Worm (Caenorhabditis elegans) whole organism, late embryonic: ENCODE measurements around the gene sup-36.
A peak's percentile ranks its signal among the peaks of the same experiment; 100 is the strongest.

ENCODE experiments used
- C08G9.2 ChIP-seq: sonication (generic microtip); optimal IDR thresholded peaks from 2 replicates; lab custom pipeline; 2016; ENCODE audit warnings: mild to moderate bottlenecking, missing genetic modification characterization, moderate library complexity, missing compliant biosample characterization
- F13H6.1 ChIP-seq: sonication (generic microtip); optimal IDR thresholded peaks from 2 replicates; lab custom pipeline; 2016; ENCODE audit warnings: missing genetic modification characterization, missing compliant biosample characterization
- K02D7.2 ChIP-seq: sonication (generic microtip); optimal IDR thresholded peaks from 2 replicates; lab custom pipeline; 2017; ENCODE audit warnings: mild to moderate bottlenecking, missing genetic modification characterization, missing compliant biosample characterization
- K09A11.1 ChIP-seq: sonication (generic microtip); optimal IDR thresholded peaks from 2 replicates; lab custom pipeline; 2017; ENCODE audit warnings: antibody characterized with exemption, mild to moderate bottlenecking, missing genetic modification characterization, missing compliant biosample characterization; ENCODE audit not compliant: insufficient read depth
- T23F11.4 ChIP-seq: fragments of 200-800 bp; sonication (Bioruptor generic); optimal IDR thresholded peaks from 2 replicates; lab custom pipeline; 2018; ENCODE audit warnings: mild to moderate bottlenecking, missing genetic modification characterization, missing compliant biosample characterization
- Y22D7AL.16 ChIP-seq: sonication (generic microtip); optimal IDR thresholded peaks from 2 replicates; lab custom pipeline; 2016; ENCODE audit warnings: missing genetic modification characterization, missing compliant biosample characterization
- ama-1 ChIP-seq: fragments of 150-350 bp; optimal IDR thresholded peaks from 2 replicates; lab custom pipeline; 2014
- ceh-18 ChIP-seq: sonication (generic microtip); optimal IDR thresholded peaks from 2 replicates; lab custom pipeline; 2016; ENCODE audit warnings: missing genetic modification characterization, missing compliant biosample characterization
- ceh-19 ChIP-seq: fragments of 200-800 bp; sonication (Bioruptor generic); optimal IDR thresholded peaks from 2 replicates; lab custom pipeline; 2018; ENCODE audit warnings: mild to moderate bottlenecking, missing genetic modification characterization, missing compliant biosample characterization
- ceh-22 ChIP-seq: sonication (generic microtip); optimal IDR thresholded peaks from 2 replicates; lab custom pipeline; 2017; ENCODE audit warnings: missing biosample characterization, missing genetic modification characterization
- ceh-30 ChIP-seq: fragments of 150-350 bp; optimal IDR thresholded peaks from 2 replicates; lab custom pipeline; 2014; ENCODE audit warnings: missing biosample characterization, missing genetic modification characterization
- ceh-31 ChIP-seq: sonication (generic microtip); optimal IDR thresholded peaks from 2 replicates; lab custom pipeline; 2016; ENCODE audit warnings: missing genetic modification characterization, missing compliant biosample characterization
- ceh-34 ChIP-seq: sonication (generic microtip); optimal IDR thresholded peaks from 2 replicates; lab custom pipeline; 2016; ENCODE audit warnings: mild to moderate bottlenecking, missing genetic modification characterization, missing compliant biosample characterization
- ceh-45 ChIP-seq: fragments of 200-800 bp; sonication (Bioruptor generic); IDR thresholded peaks from 2 replicates; pipeline ENCODE4 v1.3.6; 2022; ENCODE audit warnings: missing genetic modification reagents, missing genetic modification characterization, missing compliant biosample characterization
- ceh-48 ChIP-seq: sonication (generic microtip); optimal IDR thresholded peaks from 2 replicates; lab custom pipeline; 2016; ENCODE audit warnings: missing genetic modification characterization, inconsistent platforms, missing compliant biosample characterization
- ceh-9 ChIP-seq: sonication (generic microtip); optimal IDR thresholded peaks from 2 replicates; lab custom pipeline; 2016; ENCODE audit warnings: mild to moderate bottlenecking, missing genetic modification characterization, inconsistent platforms, missing compliant biosample characterization
- dve-1 ChIP-seq: sonication (generic microtip); optimal IDR thresholded peaks from 2 replicates; lab custom pipeline; 2017; ENCODE audit warnings: antibody characterized with exemption, mild to moderate bottlenecking, missing genetic modification characterization, missing compliant biosample characterization
- elt-2 ChIP-seq: sonication (generic microtip); optimal IDR thresholded peaks from 2 replicates; lab custom pipeline; 2016; ENCODE audit warnings: missing genetic modification reagents, missing genetic modification characterization, missing compliant biosample characterization
- ets-4 ChIP-seq: sonication (generic microtip); optimal IDR thresholded peaks from 2 replicates; lab custom pipeline; 2016; ENCODE audit warnings: missing genetic modification characterization, missing compliant biosample characterization
- fkh-10 ChIP-seq: fragments of 150-350 bp; optimal IDR thresholded peaks from 2 replicates; lab custom pipeline; 2014; ENCODE audit warnings: missing biosample characterization, missing genetic modification reagents, missing genetic modification characterization
- gmeb-2 ChIP-seq: sonication (generic microtip); optimal IDR thresholded peaks from 2 replicates; lab custom pipeline; 2016; ENCODE audit warnings: missing genetic modification characterization, inconsistent platforms, missing compliant biosample characterization
- hlh-13 ChIP-seq: fragments of 200-800 bp; sonication (Bioruptor generic); optimal IDR thresholded peaks from 2 replicates; lab custom pipeline; 2018; ENCODE audit warnings: mild to moderate bottlenecking, missing genetic modification characterization, missing compliant biosample characterization
- hlh-30 ChIP-seq: sonication (generic microtip); optimal IDR thresholded peaks from 2 replicates; lab custom pipeline; 2017; ENCODE audit warnings: antibody characterized with exemption, missing genetic modification characterization, missing compliant biosample characterization; ENCODE audit not compliant: insufficient read depth
- lim-6 ChIP-seq: sonication (generic microtip); optimal IDR thresholded peaks from 2 replicates; lab custom pipeline; 2016; ENCODE audit warnings: missing genetic modification characterization, missing compliant biosample characterization
- madf-2 ChIP-seq: sonication (generic microtip); optimal IDR thresholded peaks from 2 replicates; lab custom pipeline; 2017; ENCODE audit warnings: missing genetic modification characterization, missing compliant biosample characterization
- nfya-1 ChIP-seq: sonication (generic microtip); optimal IDR thresholded peaks from 2 replicates; lab custom pipeline; 2017; ENCODE audit warnings: missing genetic modification characterization, mild to moderate bottlenecking, missing compliant biosample characterization, antibody characterized with exemption, moderate library complexity
- nhr-232 ChIP-seq: sonication (generic microtip); optimal IDR thresholded peaks from 2 replicates; lab custom pipeline; 2016; ENCODE audit warnings: missing genetic modification characterization, missing compliant biosample characterization
- npax-4 ChIP-seq: sonication (generic microtip); optimal IDR thresholded peaks from 2 replicates; lab custom pipeline; 2016; ENCODE audit warnings: missing genetic modification characterization, missing compliant biosample characterization
- pha-2 ChIP-seq: sonication (generic microtip); optimal IDR thresholded peaks from 2 replicates; lab custom pipeline; 2017; ENCODE audit warnings: mild to moderate bottlenecking, missing genetic modification characterization, missing compliant biosample characterization
- pha-4 ChIP-seq: fragments of 150-350 bp; optimal IDR thresholded peaks from 2 replicates; lab custom pipeline; 2018; ENCODE audit warnings: missing biosample characterization, missing genetic modification reagents, missing genetic modification characterization
- pqm-1 ChIP-seq: sonication (generic microtip); optimal IDR thresholded peaks from 2 replicates; lab custom pipeline; 2016; ENCODE audit warnings: missing genetic modification characterization, missing compliant biosample characterization
- pros-1 ChIP-seq: fragments of 150-350 bp; optimal IDR thresholded peaks from 2 replicates; lab custom pipeline; 2014; ENCODE audit warnings: missing biosample characterization, missing genetic modification reagents, missing genetic modification characterization
- rnt-1 ChIP-seq: sonication (generic microtip); optimal IDR thresholded peaks from 2 replicates; lab custom pipeline; 2016; ENCODE audit warnings: missing genetic modification characterization, missing compliant biosample characterization
- sox-2 ChIP-seq: fragments of 200-800 bp; sonication (Bioruptor generic); IDR thresholded peaks from 2 replicates; pipeline ENCODE4 v1.3.6; 2022; ENCODE audit warnings: missing genetic modification reagents, missing genetic modification characterization, missing compliant biosample characterization
- sox-4 ChIP-seq: sonication (generic microtip); optimal IDR thresholded peaks from 2 replicates; lab custom pipeline; 2017; ENCODE audit warnings: mild to moderate bottlenecking, missing genetic modification characterization, inconsistent platforms, missing compliant biosample characterization
- tbx-2 ChIP-seq: sonication (generic microtip); optimal IDR thresholded peaks from 2 replicates; lab custom pipeline; 2016; ENCODE audit warnings: missing genetic modification characterization, missing compliant biosample characterization
- ttx-3 ChIP-seq: sonication (generic microtip); optimal IDR thresholded peaks from 2 replicates; lab custom pipeline; 2016; ENCODE audit warnings: missing genetic modification reagents, missing genetic modification characterization, missing compliant biosample characterization
- unc-42 ChIP-seq: sonication (generic microtip); optimal IDR thresholded peaks from 2 replicates; lab custom pipeline; 2016; ENCODE audit warnings: missing genotype, missing genetic modification characterization, missing compliant biosample characterization
- zip-5 ChIP-seq: sonication (generic microtip); optimal IDR thresholded peaks from 2 replicates; lab custom pipeline; 2016; ENCODE audit warnings: missing genetic modification characterization, missing compliant biosample characterization

sup-36 gene

DNA sequence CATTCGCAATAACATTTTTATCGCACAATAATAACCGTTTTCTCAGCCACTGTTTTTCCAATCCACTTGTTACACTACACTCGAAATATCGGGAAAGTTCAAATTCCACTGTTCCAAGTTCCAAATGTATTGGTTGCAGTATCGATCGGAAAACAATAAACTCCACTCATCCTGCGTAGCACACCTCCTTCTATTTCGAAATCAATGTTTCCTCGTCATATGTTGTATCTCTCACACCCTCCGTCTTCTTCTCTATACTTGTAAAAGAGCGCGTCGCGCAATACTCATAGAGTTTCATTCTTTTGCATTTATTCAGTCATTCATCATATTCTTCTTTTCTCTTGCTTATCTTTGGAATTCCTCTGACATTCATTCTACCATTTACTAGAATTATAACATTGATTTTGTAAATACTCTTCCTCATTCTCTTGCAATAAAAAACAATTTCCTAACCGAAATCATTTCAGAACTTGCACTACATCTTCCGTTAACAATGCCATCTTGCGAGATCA, at the start of gene sup-36:
Gene sup-36, plus strand, starts transcription at position 462 of the 512 bp plus-strand sequence.
- TF ChIP-seq ceh-30 (no peak), Y22D7AL.16 (no peak), ceh-48 (peak; percentile 40), rnt-1 (no peak), hlh-30 (tag; lab: Kevin White, UChicago) (peak; percentile 5), pha-2 (tag; lab: Kevin White, UChicago) (no peak), ttx-3 (tag; lab: Kevin White, UChicago) (no peak), fkh-10 (GFP tag; lab: Kevin White, UChicago) (no peak), F13H6.1 (tag; lab: Kevin White, UChicago) (no peak), T23F11.4 (GFP tag; lab: Kevin White, UChicago) (no peak)

DNA sequence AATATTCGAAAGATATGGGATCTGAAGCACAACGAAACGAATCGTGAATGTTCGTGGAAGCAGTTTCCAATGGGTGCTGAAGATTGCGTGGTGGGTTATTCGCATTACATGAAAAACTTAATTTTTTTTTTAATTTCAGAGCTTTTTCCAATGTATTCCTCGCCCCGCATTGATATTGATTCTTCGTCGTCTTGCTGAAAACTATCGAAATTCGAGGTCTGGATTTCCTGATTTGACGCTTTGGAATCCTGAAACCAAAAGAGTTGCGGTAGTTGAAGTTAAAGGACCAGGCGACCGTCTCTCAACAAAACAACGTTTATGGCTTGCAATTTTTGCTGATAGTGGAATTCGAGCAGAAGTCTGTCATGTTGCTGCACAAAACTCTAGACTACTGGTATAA, 49.4 kb upstream of the sup-36 start:
- TF ChIP-seq elt-2 (tag; lab: Kevin White, UChicago) (no peak), ceh-30 (no peak)

DNA sequence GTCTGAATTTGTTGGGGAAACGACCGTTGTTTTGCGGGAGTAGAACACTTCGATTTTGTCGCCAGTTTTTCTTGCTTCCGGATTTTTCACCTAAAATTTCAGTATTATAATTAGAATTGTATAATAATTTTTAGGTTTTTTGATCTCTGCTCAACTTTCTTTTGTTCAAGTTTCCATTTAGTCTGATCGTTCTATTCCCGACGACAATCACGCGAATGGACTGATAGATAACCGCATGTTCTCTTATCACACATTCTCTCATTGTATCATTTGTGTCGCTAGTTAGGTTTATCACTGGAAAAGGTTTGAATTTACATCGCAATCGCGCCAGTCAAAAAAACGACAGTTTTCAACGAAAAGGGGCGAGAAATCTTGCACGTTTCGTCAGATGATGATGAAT, 46.6 kb upstream of the sup-36 start:
- TF ChIP-seq nfya-1 (no peak), pha-4 (tag; lab: Kevin White, UChicago) (no peak), elt-2 (tag; lab: Kevin White, UChicago) (peak; percentile 86)

DNA sequence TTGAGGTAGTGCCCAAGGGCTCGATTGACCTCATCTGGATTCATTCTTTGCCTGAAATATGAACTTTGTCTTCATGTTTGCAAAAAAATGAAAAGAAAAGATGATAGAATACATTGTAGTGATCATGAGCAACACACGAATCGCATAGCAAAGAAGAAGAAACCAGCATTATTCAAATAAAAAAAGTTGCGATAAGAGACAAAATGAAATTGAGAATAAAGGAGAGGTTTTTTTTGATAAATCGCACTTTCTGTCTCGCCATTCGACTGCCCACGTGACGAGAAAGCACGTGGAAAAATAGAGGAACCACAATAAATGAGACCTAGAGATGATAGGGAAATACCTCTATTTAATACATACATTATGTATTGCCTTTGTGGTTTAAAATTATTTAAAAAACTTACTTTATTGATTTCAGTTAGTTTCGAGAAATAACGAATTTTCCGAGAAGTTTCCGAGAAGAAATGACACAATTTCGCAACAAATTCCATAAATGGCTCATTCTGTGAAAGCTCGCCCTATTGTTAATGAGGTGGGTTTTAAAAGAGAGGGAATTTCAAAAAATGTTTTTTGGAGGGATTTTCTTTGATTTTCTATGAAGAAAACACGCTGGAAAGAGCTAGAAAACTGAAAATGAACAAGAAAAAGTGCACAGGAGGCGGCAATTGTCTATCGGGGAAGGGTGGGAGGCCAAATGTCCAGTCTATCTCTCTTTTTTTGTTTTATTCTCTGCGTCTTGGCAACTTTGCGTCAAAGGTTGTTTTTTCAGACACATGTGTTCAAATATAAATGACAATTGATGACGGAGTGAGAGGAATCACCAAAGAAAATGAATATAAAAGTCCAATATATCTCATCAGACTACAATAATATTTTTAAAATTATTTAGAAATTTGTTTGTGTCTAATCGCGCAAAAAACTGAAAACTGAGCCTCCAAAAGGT, 45.8 kb upstream of the sup-36 start, which contains the start of gene paqr-1:
Gene paqr-1, minus strand, starts transcription at position 51 of the 943 bp plus-strand sequence.
- TF ChIP-seq K09A11.1 (tag; lab: Kevin White, UChicago), result no peak
- no peak for TF ChIP-seq C08G9.2 (tag; lab: Kevin White, UChicago)
- TF ChIP-seq ceh-31 (tag; lab: Kevin White, UChicago), result peak; percentile 21
- TF ChIP-seq hlh-30 (tag; lab: Kevin White, UChicago), result peak; percentile 50
- TF ChIP-seq T23F11.4 (GFP tag; lab: Kevin White, UChicago), result no peak
- TF ChIP-seq gmeb-2 (tag; lab: Kevin White, UChicago), result no peak
- no peak for TF ChIP-seq pqm-1 (tag; lab: Kevin White, UChicago)
- no peak for TF ChIP-seq ceh-48
- TF ChIP-seq K02D7.2 (tag; lab: Kevin White, UChicago), result no peak
- TF ChIP-seq ceh-19 (GFP tag; lab: Kevin White, UChicago), result no peak
- TF ChIP-seq hlh-13 (GFP tag; lab: Kevin White, UChicago), result no peak
- no peak for TF ChIP-seq tbx-2 (tag; lab: Kevin White, UChicago)
- no peak for TF ChIP-seq sox-4 (tag; lab: Kevin White, UChicago)
- TF ChIP-seq ceh-45 (GFP tag; lab: Robert Waterston, UW), result no peak
- TF ChIP-seq unc-42 (tag; lab: Kevin White, UChicago), result peak; percentile 15
- TF ChIP-seq lim-6 (tag; lab: Kevin White, UChicago), result no peak
- no peak for TF ChIP-seq zip-5 (tag; lab: Kevin White, UChicago)

DNA sequence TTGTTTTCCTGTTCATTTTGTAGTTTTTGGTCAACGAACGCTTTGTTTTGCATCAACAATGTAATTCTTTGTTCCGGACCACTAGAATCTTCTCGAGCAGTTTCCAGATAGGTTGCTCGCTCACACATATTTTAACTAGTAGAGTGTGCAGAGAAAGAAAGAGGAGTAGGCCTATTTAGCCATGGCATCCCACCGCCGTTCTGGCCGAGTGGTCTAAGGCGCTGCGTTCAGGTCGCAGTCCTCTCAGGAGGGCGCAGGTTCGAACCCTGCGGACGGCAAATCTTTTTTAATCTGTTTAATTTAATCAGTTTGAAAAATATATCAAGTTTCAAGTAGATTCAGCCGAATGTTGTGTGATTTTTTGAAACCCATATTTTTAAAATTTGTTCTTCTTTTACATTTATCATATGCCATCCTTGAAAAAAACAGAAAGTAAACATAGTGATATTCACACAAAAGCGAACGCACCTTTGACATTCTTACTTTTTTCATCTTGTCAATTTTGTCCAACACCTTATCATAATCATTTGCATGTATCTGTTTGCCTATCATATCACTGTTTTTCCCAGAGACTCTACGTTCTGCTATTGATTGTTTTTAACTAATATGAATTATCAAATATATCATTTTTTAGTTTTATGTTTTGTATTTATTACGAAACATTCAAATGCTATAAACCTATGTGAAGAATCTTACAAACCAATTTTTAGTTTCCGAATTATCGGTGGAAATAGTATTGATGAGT, 44.7 kb upstream of the sup-36 start, which contains the start of gene try-3:
Gene try-3, plus strand, starts transcription at position 532 of the 745 bp plus-strand sequence.
- no peak for TF ChIP-seq Y22D7AL.16
- no peak for TF ChIP-seq ama-1 (lab: Kevin White, UChicago)
- TF ChIP-seq ceh-19 (GFP tag; lab: Kevin White, UChicago), result peak; percentile 52
- peak; percentile 17 for TF ChIP-seq ceh-18 (tag; lab: Kevin White, UChicago)
- peak; percentile 49 for TF ChIP-seq tbx-2 (tag; lab: Kevin White, UChicago)
- TF ChIP-seq nhr-232 (tag; lab: Kevin White, UChicago), result peak; percentile 53
- no peak for TF ChIP-seq rnt-1
- peak; percentile 24 for TF ChIP-seq K09A11.1 (tag; lab: Kevin White, UChicago)
- TF ChIP-seq F13H6.1 (tag; lab: Kevin White, UChicago), result no peak
- TF ChIP-seq npax-4 (tag; lab: Kevin White, UChicago), result no peak
- peak; percentile 24 for TF ChIP-seq ceh-34 (tag; lab: Kevin White, UChicago)
- no peak for TF ChIP-seq ceh-9
- TF ChIP-seq ets-4 (tag; lab: Kevin White, UChicago), result no peak
- TF ChIP-seq pha-2 (tag; lab: Kevin White, UChicago), result peak; percentile 47
- TF ChIP-seq sox-2, result no peak
- peak; percentile 23 for TF ChIP-seq pros-1 (tag; lab: Kevin White, UChicago)
- TF ChIP-seq K02D7.2 (tag; lab: Kevin White, UChicago), result peak; percentile 2
- peak; percentile 68 for TF ChIP-seq dve-1 (tag; lab: Kevin White, UChicago)
- no peak for TF ChIP-seq ceh-22 (tag; lab: Kevin White, UChicago)
- peak; percentile 16 for TF ChIP-seq hlh-13 (GFP tag; lab: Kevin White, UChicago)
- no peak for TF ChIP-seq lim-6 (tag; lab: Kevin White, UChicago)
- TF ChIP-seq madf-2 (tag; lab: Kevin White, UChicago), result no peak
